Fruit fly (Drosophila melanogaster) whole organism, prepupa: Measurements from ENCODE around the gene Rab30.

Source experiments
- CG16779 ChIP-seq: fragments of 200-800 bp; sonication (Bioruptor generic); optimal IDR thresholded peaks from 3 replicates; lab custom pipeline; 2017; ENCODE audit warnings: missing biosample characterization, mild to moderate bottlenecking, missing genetic modification characterization
- CG6808 ChIP-seq: fragments of 200-800 bp; sonication (Bioruptor generic); optimal IDR thresholded peaks from 3 replicates; lab custom pipeline; 2017; ENCODE audit warnings: missing biosample characterization, missing genetic modification characterization, mild to moderate bottlenecking, moderate library complexity, missing genetic modification reagents
- CG6854 ChIP-seq: fragments of 200-800 bp; sonication (Bioruptor generic); optimal IDR thresholded peaks from 2 replicates; lab custom pipeline; 2017; ENCODE audit warnings: missing biosample characterization, mild to moderate bottlenecking, missing genetic modification characterization
- CG8119 ChIP-seq: fragments of 200-800 bp; sonication (Bioruptor generic); IDR thresholded peaks from 3 replicates; pipeline ENCODE4 v1.3.6; 2022; ENCODE audit warnings: missing biosample characterization, missing genetic modification characterization
- Gug ChIP-seq: fragments of 200-800 bp; sonication (Bioruptor generic); IDR thresholded peaks from 2 replicates; pipeline ENCODE4 v1.3.6; 2022; ENCODE audit warnings: missing biosample characterization, missing genetic modification characterization
- Hr38 ChIP-seq: sonication (Bioruptor generic); optimal IDR thresholded peaks from 2 replicates; lab custom pipeline; 2016; ENCODE audit warnings: missing biosample characterization, missing genetic modification characterization
- Hr39 ChIP-seq: fragments of 200-800 bp; sonication (Bioruptor generic); optimal IDR thresholded peaks from 2 replicates; lab custom pipeline; 2016; ENCODE audit warnings: missing biosample characterization, missing genetic modification characterization
- Hr4 ChIP-seq: fragments of 200-800 bp; sonication (Bioruptor generic); optimal IDR thresholded peaks from 3 replicates; lab custom pipeline; 2016; ENCODE audit warnings: missing biosample characterization, missing genetic modification characterization

DNA sequence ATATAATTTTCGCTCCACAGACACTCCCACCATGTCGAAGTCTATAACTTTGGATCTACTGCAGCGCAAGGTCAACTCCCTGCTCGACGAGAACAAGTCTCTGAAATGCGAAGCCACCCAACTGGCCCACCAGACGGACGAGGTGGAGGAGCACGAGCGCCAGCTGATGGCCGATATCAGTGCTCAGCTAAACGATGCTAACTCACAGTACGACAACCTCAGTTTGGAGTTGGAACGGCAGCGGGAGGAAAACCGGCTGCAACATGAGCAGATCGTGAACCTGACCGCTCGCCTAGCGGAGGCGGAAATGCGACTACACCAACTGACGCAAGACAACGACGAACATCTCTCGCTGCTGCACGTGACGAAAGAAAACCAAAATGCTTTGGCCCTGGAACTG is 19.3 kb upstream of the Rab30 start:
- TF ChIP-seq CG16779 (tag; lab: Kevin White, UChicago) (no peak), Hr4 (GFP tag; lab: Kevin White, UChicago) (no peak), Hr39 (GFP tag; lab: Kevin White, UChicago) (no peak), Hr38 (GFP tag; lab: Kevin White, UChicago) (no peak), Gug (GFP tag; lab: Robert Waterston, UW) (no peak), CG8119 (GFP tag; lab: Robert Waterston, UW) (no peak), CG6854 (GFP tag; lab: Kevin White, UChicago) (no peak), CG6808 (GFP tag; lab: Kevin White, UChicago) (no peak)
